Fruit fly (Drosophila melanogaster): Measurements from ENCODE around the gene homer.

The homer gene

dm6 chr2L:6682909-6683308, 40.2 kb downstream of the homer start:
- TF ChIP-seq dl (GFP tag; optimal IDR thresholded peaks at IDR 0.05; ENCODE audit: insufficient read depth in 1 of 2, partially characterized antibody in 2 of 2), result no peak
- TF ChIP-seq dmrt93B (GFP tag; optimal IDR thresholded peaks at IDR 0.05), result no peak
- TF ChIP-seq Sp1 (GFP tag; optimal IDR thresholded peaks at IDR 0.05), result no peak
- no peak for TF ChIP-seq Dfd (GFP tag; optimal IDR thresholded peaks at IDR 0.05)
- TF ChIP-seq GATAd (GFP tag; optimal IDR thresholded peaks at IDR 0.05), result no peak
- TF ChIP-seq N (GFP tag; optimal IDR thresholded peaks at IDR 0.05), result no peak
- TF ChIP-seq psq (GFP tag; optimal IDR thresholded peaks at IDR 0.05), result no peak
- TF ChIP-seq tai (GFP tag; optimal IDR thresholded peaks at IDR 0.05), result no peak
- TF ChIP-seq CG9705 (GFP tag; optimal IDR thresholded peaks at IDR 0.05), result no peak
- TF ChIP-seq foxo (GFP tag; optimal IDR thresholded peaks at IDR 0.05), result no peak
- TF ChIP-seq pan (optimal IDR thresholded peaks at IDR 0.05), result no peak
- TF ChIP-seq Hr83 (GFP tag; optimal IDR thresholded peaks at IDR 0.05; ENCODE audit: poor library complexity, severe bottlenecking), result no peak
- TF ChIP-seq Myc (optimal IDR thresholded peaks at IDR 0.05), result no peak

- TF ChIP-seq sv (GFP tag; optimal IDR thresholded peaks at IDR 0.05) (no peak), dmrt93B (GFP tag; optimal IDR thresholded peaks at IDR 0.05) (no peak), CrebA (GFP tag; optimal IDR thresholded peaks at IDR 0.05; ENCODE audit: borderline replicate concordance) (no peak), usp (GFP tag; optimal IDR thresholded peaks at IDR 0.05) (no peak), sage (GFP tag; optimal IDR thresholded peaks at IDR 0.05) (no peak), ey (GFP tag; optimal IDR thresholded peaks at IDR 0.05) (no peak), Sp1 (GFP tag; optimal IDR thresholded peaks at IDR 0.05) (no peak), brk (GFP tag; optimal IDR thresholded peaks at IDR 0.05) (no peak), h (GFP tag; optimal IDR thresholded peaks at IDR 0.05) (no peak), dl (GFP tag; optimal IDR thresholded peaks at IDR 0.05; ENCODE audit: insufficient read depth in 1 of 2, partially characterized antibody in 2 of 2) (no peak), N (GFP tag; optimal IDR thresholded peaks at IDR 0.05) (no peak)
Observed at dm6 chr2L:6677453-6677852, 45.7 kb downstream of the homer start, which contains the start of gene Nse1. Nse1 (minus strand) TSS chr2L:6677625.

- TF ChIP-seq brk (GFP tag; optimal IDR thresholded peaks at IDR 0.05), result no peak
- no peak for TF ChIP-seq CG32264 (GFP tag; optimal IDR thresholded peaks at IDR 0.05)
- TF ChIP-seq jim (GFP tag; optimal IDR thresholded peaks at IDR 0.05), result no peak
- no peak for TF ChIP-seq CrebA (GFP tag; optimal IDR thresholded peaks at IDR 0.05; ENCODE audit: borderline replicate concordance)
- TF ChIP-seq br (GFP tag; optimal IDR thresholded peaks at IDR 0.05), result no peak
- no peak for TF ChIP-seq rgr (GFP tag; optimal IDR thresholded peaks at IDR 0.05)
- TF ChIP-seq dsf (GFP tag; optimal IDR thresholded peaks at IDR 0.05; ENCODE audit: borderline replicate concordance), result no peak
- TF ChIP-seq Abd-B (GFP tag; optimal IDR thresholded peaks at IDR 0.05), result no peak
- TF ChIP-seq Dif (GFP tag; optimal IDR thresholded peaks at IDR 0.05; ENCODE audit: partially characterized antibody), result no peak
- TF ChIP-seq ey (GFP tag; optimal IDR thresholded peaks at IDR 0.05), result no peak
- TF ChIP-seq h (GFP tag; optimal IDR thresholded peaks at IDR 0.05), result no peak
- TF ChIP-seq tai (GFP tag; optimal IDR thresholded peaks at IDR 0.05), result no peak
- no peak for TF ChIP-seq Myc (optimal IDR thresholded peaks at IDR 0.05)
- no peak for TF ChIP-seq Hr83 (GFP tag; optimal IDR thresholded peaks at IDR 0.05; ENCODE audit: poor library complexity, severe bottlenecking)
- no peak for TF ChIP-seq N (GFP tag; optimal IDR thresholded peaks at IDR 0.05)
- no peak for TF ChIP-seq OdsH (GFP tag; optimal IDR thresholded peaks at IDR 0.05)
Observed at dm6 chr2L:6676535-6676934, 46.6 kb downstream of the homer start, which contains the start of gene cort. cort (minus strand) TSS chr2L:6676635.

- peak; percentile 37 for TF ChIP-seq dsf (GFP tag; optimal IDR thresholded peaks at IDR 0.05; ENCODE audit: borderline replicate concordance)
- no peak for TF ChIP-seq Hr78 (GFP tag; optimal IDR thresholded peaks at IDR 0.05)
- no peak for TF ChIP-seq dmrt93B (GFP tag; optimal IDR thresholded peaks at IDR 0.05)
- peak; percentile 52 for TF ChIP-seq Jra (GFP tag; optimal IDR thresholded peaks at IDR 0.05)
- no peak for TF ChIP-seq lola (GFP tag; optimal IDR thresholded peaks at IDR 0.05)
- no peak for TF ChIP-seq pan (optimal IDR thresholded peaks at IDR 0.05)
- TF ChIP-seq Abd-B (GFP tag; optimal IDR thresholded peaks at IDR 0.05), result no peak
- TF ChIP-seq rgr (GFP tag; optimal IDR thresholded peaks at IDR 0.05), result peak; percentile 71
- TF ChIP-seq Dif (GFP tag; optimal IDR thresholded peaks at IDR 0.05; ENCODE audit: partially characterized antibody), result peak; percentile 67
- TF ChIP-seq br (GFP tag; optimal IDR thresholded peaks at IDR 0.05), result peak; percentile 64
- peak; percentile 76 for TF ChIP-seq woc (GFP tag; optimal IDR thresholded peaks at IDR 0.05)
- peak; percentile 77 for TF ChIP-seq h (GFP tag; optimal IDR thresholded peaks at IDR 0.05)
- no peak for TF ChIP-seq Myc (optimal IDR thresholded peaks at IDR 0.05)
- TF ChIP-seq psq (GFP tag; optimal IDR thresholded peaks at IDR 0.05), result peak; percentile 98
- peak; percentile 72 for TF ChIP-seq OdsH (GFP tag; optimal IDR thresholded peaks at IDR 0.05)
- peak; percentile 77 for TF ChIP-seq ey (GFP tag; optimal IDR thresholded peaks at IDR 0.05)
- no peak for TF ChIP-seq Dfd (GFP tag; optimal IDR thresholded peaks at IDR 0.05)
- peak; percentile 13 for TF ChIP-seq sv (GFP tag; optimal IDR thresholded peaks at IDR 0.05)
- peak; percentile 15 to 74 for TF ChIP-seq foxo (GFP tag; optimal IDR thresholded peaks at IDR 0.05)
- no peak for TF ChIP-seq Rel (GFP tag; optimal IDR thresholded peaks at IDR 0.05)
- TF ChIP-seq Rel (tag; optimal IDR thresholded peaks at IDR 0.05), result peak; percentile 99
- TF ChIP-seq CG9705 (GFP tag; optimal IDR thresholded peaks at IDR 0.05), result peak; percentile 54
- TF ChIP-seq HLH106 (tag; optimal IDR thresholded peaks at IDR 0.05), result peak; percentile 55
- peak; percentile 36 for TF ChIP-seq Sp1 (GFP tag; optimal IDR thresholded peaks at IDR 0.05)
- TF ChIP-seq Hnf4 (GFP tag; optimal IDR thresholded peaks at IDR 0.05), result peak; percentile 62
- peak; percentile 7 to 37 for TF ChIP-seq dl (GFP tag; optimal IDR thresholded peaks at IDR 0.05; ENCODE audit: insufficient read depth in 1 of 2, partially characterized antibody in 2 of 2)
- TF ChIP-seq Hr83 (GFP tag; optimal IDR thresholded peaks at IDR 0.05; ENCODE audit: poor library complexity, severe bottlenecking), result peak; percentile 15
- TF ChIP-seq jim (GFP tag; optimal IDR thresholded peaks at IDR 0.05), result no peak
Observed at dm6 chr2L:6673211-6674012, 49.7 kb downstream of the homer start, which contains the start of gene Spn27A. Spn27A (minus strand) TSS chr2L:6673347.

Data from whole organism, wandering third instar larva.